Worm (Caenorhabditis elegans) whole organism, L4 larva: ENCODE results near the gene nlp-101.

ENCODE experiments used
- arid-1 ChIP-seq: fragments of 200-800 bp; sonication (Bioruptor generic); conservative IDR thresholded peaks from 2 replicates; pipeline ENCODE4 v1.3.6; 2022; ENCODE audit warnings: missing genetic modification reagents, missing genetic modification characterization, missing compliant biosample characterization
- ceh-82 ChIP-seq: sonication (generic microtip); optimal IDR thresholded peaks from 2 replicates; lab custom pipeline; 2017; ENCODE audit warnings: missing biosample characterization, missing genetic modification characterization
- dmd-8 ChIP-seq: fragments of 200-800 bp; sonication (Bioruptor generic); IDR thresholded peaks from 2 replicates; pipeline ENCODE4 v1.3.6; 2022; ENCODE audit warnings: missing genetic modification characterization, missing compliant biosample characterization
- hlh-30 ChIP-seq: sonication (generic microtip); optimal IDR thresholded peaks from 2 replicates; lab custom pipeline; 2017; ENCODE audit warnings: antibody characterized with exemption, mild to moderate bottlenecking, missing genetic modification characterization, missing compliant biosample characterization; ENCODE audit not compliant: insufficient read depth
- lsy-2 ChIP-seq, 2 experiments: fragments of 150-350 bp in 1 of 2; sonication (generic microtip) in 1 of 2; optimal IDR thresholded peaks; 2 replicates each; lab custom pipeline; 2014 to 2017; ENCODE audit warnings: missing biosample characterization in 2 of 2, missing genetic modification characterization in 2 of 2
- mxl-2 ChIP-seq: fragments of 200-800 bp; sonication (Bioruptor generic); conservative IDR thresholded peaks from 2 replicates; pipeline ENCODE4 v1.3.6; 2022; ENCODE audit warnings: missing genetic modification reagents, missing genetic modification characterization, missing compliant biosample characterization
- nhr-77 ChIP-seq: fragments of 150-350 bp; optimal IDR thresholded peaks from 2 replicates; lab custom pipeline; 2014; ENCODE audit warnings: missing biosample characterization, missing genetic modification characterization
- unc-39 ChIP-seq: sonication (generic microtip); optimal IDR thresholded peaks from 2 replicates; lab custom pipeline; 2017; ENCODE audit warnings: missing biosample characterization, missing genetic modification characterization
- unc-62 ChIP-seq, 3 experiments: fragments of 150-350 bp in 1 of 3; sonication (generic microtip); optimal IDR thresholded peaks in 2 of 3; peaks in 1 of 3; 1 replicate in 1 of 3; 2 replicates in 2 of 3; lab custom pipeline; 2014 to 2017; ENCODE audit warnings: missing biosample characterization in 3 of 3, missing genetic modification characterization in 3 of 3, missing genetic modification reagents in 3 of 3, missing genotype in 1 of 3

DNA sequence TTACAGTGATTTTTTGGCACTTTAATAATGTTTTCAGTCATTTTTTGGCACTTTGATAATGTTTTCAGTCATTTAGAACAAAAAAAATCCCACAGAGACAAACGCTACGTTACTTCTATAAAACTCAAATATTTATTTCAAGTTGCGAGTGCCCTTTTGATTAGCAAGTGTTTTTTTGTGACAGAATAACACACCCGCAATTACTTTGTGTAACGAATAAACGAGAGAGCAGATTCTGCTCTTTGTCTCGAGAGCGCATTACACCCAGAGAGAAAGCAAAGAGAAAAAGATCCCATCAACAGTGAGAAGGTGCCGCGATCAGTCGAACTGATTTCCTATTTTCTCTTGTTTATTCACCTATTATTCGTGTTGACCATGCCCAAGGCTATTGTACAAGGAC is 45.3 kb downstream of the nlp-101 start, which contains the start of gene pcyt-2.2:
- TF ChIP-seq dmd-8 (GFP tag; lab: Robert Waterston, UW) (no peak), arid-1 (GFP tag; lab: Robert Waterston, UW) (no peak), mxl-2 (GFP tag; lab: Robert Waterston, UW) (no peak), nhr-77 (tag; lab: Kevin White, UChicago) (no peak), hlh-30 (no peak), lsy-2 (tag; optimal IDR thresholded peaks at IDR 0.05; lab: Kevin White, UChicago) (no peak), ceh-82 (tag; lab: Kevin White, UChicago) (no peak), unc-39 (no peak), unc-62 (GFP tag; optimal IDR thresholded peaks at IDR 0.05 in 1 of 2; lab: Kevin White, UChicago) (no peak), unc-62 (tag; optimal IDR thresholded peaks at IDR 0.05; lab: Kevin White, UChicago) (no peak)
